Fruit fly (Drosophila melanogaster) whole organism, embryonic: ENCODE data around the gene CG42727.
A peak's percentile ranks its signal among the peaks of the same experiment; 100 is the strongest.

Experiments used
- Atf-2 ChIP-seq: fragments of 200-800 bp; sonication (Bioruptor generic); optimal IDR thresholded peaks from 2 replicates; lab custom pipeline; 2016; ENCODE audit warnings: missing biosample characterization, missing genetic modification characterization
- B-H2 ChIP-seq: fragments of 200-800 bp; sonication (Bioruptor generic); optimal IDR thresholded peaks from 2 replicates; lab custom pipeline; 2018; ENCODE audit warnings: missing biosample characterization, mild to moderate bottlenecking, missing genetic modification characterization
- BEAF-32 ChIP-seq: fragments of 200-800 bp; sonication (Bioruptor generic); optimal IDR thresholded peaks from 3 replicates; lab custom pipeline; 2017; ENCODE audit warnings: missing biosample characterization, missing genetic modification characterization, mild to moderate bottlenecking, moderate library complexity, missing genetic modification reagents
- Bgb ChIP-seq: fragments of 200-800 bp; sonication (Bioruptor generic); IDR thresholded peaks from 2 replicates; pipeline ENCODE4 v1.3.6; 2022; ENCODE audit warnings: missing biosample characterization, missing genetic modification characterization; ENCODE audit not compliant: partially characterized antibody
- CG1024 ChIP-seq: fragments of 200-800 bp; sonication (Bioruptor generic); IDR thresholded peaks from 2 replicates; pipeline ENCODE4 v1.3.6; 2022; ENCODE audit warnings: missing biosample characterization, missing genetic modification characterization
- CG11247 ChIP-seq: fragments of 200-800 bp; sonication (Bioruptor generic); IDR thresholded peaks from 2 replicates; pipeline ENCODE4 v1.3.6; 2022; ENCODE audit warnings: missing biosample characterization, missing genetic modification characterization
- CG11695 ChIP-seq: fragments of 200-800 bp; sonication (Bioruptor generic); IDR thresholded peaks from 3 replicates; pipeline ENCODE4 v1.3.6; 2022; ENCODE audit warnings: missing biosample characterization, missing genetic modification characterization
- CG12299 ChIP-seq: fragments of 200-800 bp; sonication (Bioruptor generic); optimal IDR thresholded peaks from 2 replicates; lab custom pipeline; 2018; ENCODE audit warnings: missing biosample characterization, mild to moderate bottlenecking, missing genetic modification characterization
- CG13123 ChIP-seq: fragments of 200-800 bp; sonication (Bioruptor generic); optimal IDR thresholded peaks from 2 replicates; lab custom pipeline; 2016; ENCODE audit warnings: missing biosample characterization, missing genetic modification characterization
- CG2116 ChIP-seq: fragments of 200-800 bp; sonication (Bioruptor generic); optimal IDR thresholded peaks from 3 replicates; lab custom pipeline; 2018; ENCODE audit warnings: missing biosample characterization, mild to moderate bottlenecking, missing genetic modification characterization
- CG2875 ChIP-seq: fragments of 200-800 bp; sonication (Bioruptor generic); optimal IDR thresholded peaks from 2 replicates; lab custom pipeline; 2017; ENCODE audit warnings: missing biosample characterization, mild to moderate bottlenecking, missing genetic modification characterization, missing genetic modification reagents
- CG3065 ChIP-seq: fragments of 200-800 bp; sonication (Bioruptor generic); optimal IDR thresholded peaks from 2 replicates; lab custom pipeline; 2016; ENCODE audit warnings: missing biosample characterization, missing genetic modification characterization
- CG34224 ChIP-seq: fragments of 200-800 bp; sonication (Bioruptor generic); IDR thresholded peaks from 3 replicates; pipeline ENCODE4 v1.3.6; 2022; ENCODE audit warnings: missing biosample characterization, missing genetic modification characterization; ENCODE audit not compliant: partially characterized antibody
- CG3838 ChIP-seq: fragments of 200-800 bp; sonication (Bioruptor generic); optimal IDR thresholded peaks from 3 replicates; lab custom pipeline; 2016; ENCODE audit warnings: missing biosample characterization, missing genetic modification characterization
- CG3847 ChIP-seq: fragments of 200-800 bp; sonication (Bioruptor generic); IDR thresholded peaks from 2 replicates; pipeline ENCODE4 v1.3.6; 2022; ENCODE audit warnings: missing biosample characterization, missing genetic modification characterization
- CG4328 ChIP-seq: fragments of 200-800 bp; sonication (Bioruptor generic); optimal IDR thresholded peaks from 3 replicates; lab custom pipeline; 2017; ENCODE audit warnings: missing biosample characterization, missing genetic modification reagents, missing genetic modification characterization
- CG6791 ChIP-seq: fragments of 200-800 bp; sonication (Bioruptor generic); IDR thresholded peaks from 3 replicates; pipeline ENCODE4 v1.3.6; 2022; ENCODE audit warnings: missing biosample characterization, missing genetic modification characterization; ENCODE audit not compliant: partially characterized antibody
- CG6813 ChIP-seq: fragments of 200-800 bp; sonication (Bioruptor generic); optimal IDR thresholded peaks from 2 replicates; lab custom pipeline; 2017; ENCODE audit warnings: missing biosample characterization, missing genetic modification characterization, mild to moderate bottlenecking, moderate library complexity, missing genetic modification reagents
- CG7271 ChIP-seq: fragments of 200-800 bp; sonication (Bioruptor generic); optimal IDR thresholded peaks from 2 replicates; lab custom pipeline; 2018; ENCODE audit warnings: missing biosample characterization, mild to moderate bottlenecking, missing genetic modification characterization, moderate library complexity
- CG7928 ChIP-seq: fragments of 200-800 bp; sonication (Bioruptor generic); optimal IDR thresholded peaks from 2 replicates; lab custom pipeline; 2017; ENCODE audit warnings: missing biosample characterization, mild to moderate bottlenecking, missing genetic modification characterization
- CG9609 ChIP-seq: fragments of 200-800 bp; sonication (Bioruptor generic); optimal IDR thresholded peaks from 3 replicates; lab custom pipeline; 2016; ENCODE audit warnings: missing biosample characterization, missing genetic modification characterization
- CG9727 ChIP-seq: fragments of 200-800 bp; sonication (Bioruptor generic); optimal IDR thresholded peaks from 3 replicates; lab custom pipeline; 2017; ENCODE audit warnings: missing biosample characterization, mild to moderate bottlenecking, missing genetic modification characterization
- Doc2 ChIP-seq: fragments of 200-800 bp; sonication (Bioruptor generic); IDR thresholded peaks from 2 replicates; pipeline ENCODE4 v1.3.6; 2022; ENCODE audit warnings: missing biosample characterization, missing genetic modification characterization
- E2f1 ChIP-seq: fragments of 200-800 bp; sonication (Bioruptor generic); IDR thresholded peaks from 2 replicates; pipeline ENCODE4 v1.3.6; 2022; ENCODE audit warnings: missing biosample characterization, missing genetic modification characterization
- Ets65A ChIP-seq: fragments of 200-800 bp; sonication (Bioruptor generic); peaks from one replicate; lab custom pipeline; 2016; ENCODE audit warnings: missing biosample characterization, missing genetic modification characterization
- Mes4 ChIP-seq: fragments of 200-800 bp; sonication (Bioruptor generic); optimal IDR thresholded peaks from 2 replicates; lab custom pipeline; 2016; ENCODE audit warnings: missing biosample characterization, missing genetic modification characterization
- Poxn ChIP-seq: fragments of 200-800 bp; sonication (Bioruptor generic); IDR thresholded peaks from 2 replicates; pipeline ENCODE4 v1.3.6; 2022; ENCODE audit warnings: missing biosample characterization, missing genetic modification characterization
- Scr ChIP-seq: fragments of 200-800 bp; sonication (Bioruptor generic); IDR thresholded peaks from 2 replicates; pipeline ENCODE4 v1.3.6; 2022; ENCODE audit warnings: missing biosample characterization, missing genetic modification characterization; ENCODE audit not compliant: partially characterized antibody
- Side ChIP-seq: fragments of 200-800 bp; sonication (Bioruptor generic); optimal IDR thresholded peaks from 2 replicates; lab custom pipeline; 2016; ENCODE audit warnings: missing biosample characterization, missing genetic modification characterization
- Taf1 ChIP-seq: fragments of 200-800 bp; sonication (Bioruptor generic); IDR thresholded peaks from 2 replicates; pipeline ENCODE4 v1.3.6; 2022; ENCODE audit warnings: missing biosample characterization, missing genetic modification characterization
- ab ChIP-seq: fragments of 200-800 bp; sonication (Bioruptor generic); optimal IDR thresholded peaks from 2 replicates; lab custom pipeline; 2016; ENCODE audit warnings: missing biosample characterization, missing genetic modification characterization
- amos ChIP-seq: fragments of 200-800 bp; sonication (Bioruptor generic); IDR thresholded peaks from 2 replicates; pipeline ENCODE4 v1.3.6; 2022; ENCODE audit warnings: missing biosample characterization, missing genetic modification characterization; ENCODE audit not compliant: partially characterized antibody
- aop ChIP-seq: fragments of 200-800 bp; sonication (Bioruptor generic); IDR thresholded peaks from 2 replicates; pipeline ENCODE4 v1.3.6; 2022; ENCODE audit warnings: missing biosample characterization, missing genetic modification characterization
- ase ChIP-seq: fragments of 200-800 bp; sonication (Bioruptor generic); IDR thresholded peaks from 3 replicates; pipeline ENCODE4 v1.3.6; 2022; ENCODE audit warnings: missing biosample characterization, missing genetic modification characterization
- ato ChIP-seq: fragments of 200-800 bp; sonication (Bioruptor generic); IDR thresholded peaks from 2 replicates; pipeline ENCODE4 v1.3.6; 2022; ENCODE audit warnings: missing biosample characterization, missing genetic modification characterization; ENCODE audit not compliant: partially characterized antibody
- bcd ChIP-seq: fragments of 200-800 bp; sonication (Bioruptor generic); optimal IDR thresholded peaks from 2 replicates; lab custom pipeline; 2017; ENCODE audit warnings: missing biosample characterization, mild to moderate bottlenecking, missing genetic modification characterization
- caup ChIP-seq: fragments of 200-800 bp; sonication (Bioruptor generic); optimal IDR thresholded peaks from 3 replicates; lab custom pipeline; 2017; ENCODE audit warnings: missing biosample characterization, mild to moderate bottlenecking, missing genetic modification characterization, moderate library complexity; ENCODE audit not compliant: severe bottlenecking
- chm ChIP-seq: fragments of 200-800 bp; sonication (Bioruptor generic); IDR thresholded peaks from 2 replicates; pipeline ENCODE4 v1.3.6; 2022; ENCODE audit warnings: missing biosample characterization, missing genetic modification characterization
- dpn ChIP-seq, 2 experiments: fragments of 200-800 bp; sonication (Bioruptor generic); optimal IDR thresholded peaks; 3 replicates each; lab custom pipeline; 2016; ENCODE audit warnings: missing biosample characterization in 2 of 2, missing genetic modification characterization in 2 of 2
- en ChIP-seq: fragments of 200-800 bp; sonication (Bioruptor generic); optimal IDR thresholded peaks from 2 replicates; lab custom pipeline; 2016; ENCODE audit warnings: missing biosample characterization, missing genetic modification characterization
- hbn ChIP-seq: fragments of 200-800 bp; sonication (Bioruptor generic); IDR thresholded peaks from 2 replicates; pipeline ENCODE4 v1.3.6; 2022; ENCODE audit warnings: missing biosample characterization, missing genetic modification characterization; ENCODE audit not compliant: partially characterized antibody
- hth ChIP-seq: fragments of >200 bp; optimal IDR thresholded peaks from 2 replicates; lab custom pipeline; 2017; ENCODE audit warnings: inconsistent platforms
- inv ChIP-seq: fragments of 200-800 bp; sonication (Bioruptor generic); IDR thresholded peaks from 2 replicates; pipeline ENCODE4 v1.3.6; 2022; ENCODE audit warnings: missing biosample characterization, missing genetic modification characterization; ENCODE audit not compliant: partially characterized antibody
- klu ChIP-seq: fragments of 200-800 bp; sonication (Bioruptor generic); IDR thresholded peaks from 2 replicates; pipeline ENCODE4 v1.3.6; 2022; ENCODE audit warnings: missing biosample characterization, missing genetic modification characterization
- mam ChIP-seq: fragments of 200-800 bp; sonication (Bioruptor generic); optimal IDR thresholded peaks from 3 replicates; lab custom pipeline; 2016; ENCODE audit warnings: missing biosample characterization, missing genetic modification characterization
- slbo ChIP-seq: fragments of 200-800 bp; sonication (Bioruptor generic); IDR thresholded peaks from 2 replicates; pipeline ENCODE4 v1.3.6; 2022; ENCODE audit warnings: missing biosample characterization, missing genetic modification characterization
- ssp ChIP-seq: fragments of 200-800 bp; sonication (Bioruptor generic); IDR thresholded peaks from 2 replicates; pipeline ENCODE4 v1.3.6; 2022; ENCODE audit warnings: missing biosample characterization, missing genetic modification characterization
- twi ChIP-seq: fragments of 200-800 bp; optimal IDR thresholded peaks from 2 replicates; lab custom pipeline; 2019; ENCODE audit warnings: missing biosample characterization, mild to moderate bottlenecking, missing genetic modification characterization, moderate library complexity
- wor ChIP-seq: fragments of 200-800 bp; sonication (Bioruptor generic); IDR thresholded peaks from 2 replicates; pipeline ENCODE4 v1.3.6; 2022; ENCODE audit warnings: missing biosample characterization, missing genetic modification characterization

CG42727 gene

DNA sequence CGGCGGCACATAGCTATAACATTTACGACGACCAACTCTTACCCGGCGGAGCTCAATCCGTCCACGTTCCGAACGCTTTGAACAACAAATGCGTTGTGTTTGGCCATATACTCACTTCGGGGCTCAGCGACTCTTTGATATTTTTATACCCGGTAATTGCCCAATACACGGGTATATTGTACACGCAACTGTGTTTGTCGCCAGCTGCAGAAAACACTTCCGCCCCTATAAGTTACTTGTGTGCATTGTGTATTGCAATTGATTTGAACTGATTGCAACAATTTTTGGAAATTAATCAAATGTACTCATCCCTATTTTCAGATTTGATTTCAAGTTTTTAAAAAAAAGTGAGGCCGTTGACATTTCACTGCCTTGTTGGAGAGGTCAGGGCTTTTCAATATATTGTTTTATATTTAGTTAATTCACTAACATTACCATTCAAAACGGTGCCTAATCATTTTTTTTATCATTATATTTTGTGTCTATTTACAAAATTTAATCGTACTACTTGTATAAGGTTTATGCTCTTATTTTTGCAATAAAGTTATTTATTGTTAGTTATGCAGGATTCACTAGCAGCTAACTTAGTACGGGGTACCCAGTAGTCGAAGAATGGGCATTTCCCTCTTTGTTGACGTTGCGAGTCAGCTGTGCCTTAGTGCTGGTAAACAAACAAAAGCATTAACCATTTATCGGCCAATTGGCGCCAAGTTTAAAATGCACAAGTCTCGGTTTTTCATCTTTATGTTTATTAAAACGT, 4.7 kb upstream of the CG42727 start, which contains the start of gene Nagk (continued):
- TF ChIP-seq Poxn (GFP tag; lab: Robert Waterston, UW) (no peak), CG3838 (GFP tag; lab: Kevin White, UChicago) (no peak), Taf1 (GFP tag; lab: Robert Waterston, UW) (no peak), Atf-2 (GFP tag; lab: Kevin White, UChicago) (peak; percentile 69), inv (GFP tag; lab: Robert Waterston, UW) (no peak), CG1024 (peak; percentile 22; the same call in 1 of the 2 replicates), CG3847 (peak; percentile 22), CG11247 (0 out of 2 replicates have a peak, but pooled peaks have one; percentile 5), dpn (GFP tag; optimal IDR thresholded peaks at IDR 0.05; lab: Kevin White, UChicago) (peak; percentile 46 to 68), caup (GFP tag; lab: Kevin White, UChicago) (peak; percentile 34), wor (no peak), twi (tag; lab: Kevin White, UChicago) (no peak), amos (GFP tag; lab: Robert Waterston, UW) (peak; percentile 40; the same call in 1 of the 2 replicates), ab (GFP tag; lab: Kevin White, UChicago) (no peak), en (GFP tag; lab: Kevin White, UChicago) (no peak), slbo (GFP tag; lab: Robert Waterston, UW) (peak; percentile 71), hbn (no peak), aop (0 out of 2 replicates have a peak, but pooled peaks have one; percentile 24), Mes4 (GFP tag; lab: Kevin White, UChicago) (peak; percentile 31), Side (GFP tag; lab: Kevin White, UChicago) (peak; percentile 69), mam (GFP tag; lab: Kevin White, UChicago) (peak; percentile 40), BEAF-32 (GFP tag; lab: Kevin White, UChicago) (peak; percentile 14), CG12299 (tag; lab: Kevin White, UChicago) (no peak), Ets65A (GFP tag; lab: Kevin White, UChicago) (peak; percentile 91), CG4328 (GFP tag; lab: Kevin White, UChicago) (peak; percentile 59), ase (GFP tag; lab: Robert Waterston, UW) (peak; percentile 4; the same call in 2 of the 3 replicates), CG2116 (GFP tag; lab: Kevin White, UChicago) (peak; percentile 64), CG9609 (peak; percentile 25), CG9727 (peak; percentile 84), ssp (GFP tag; lab: Robert Waterston, UW) (peak; percentile 46), chm (GFP tag; lab: Robert Waterston, UW) (peak; percentile 19; the same call in 1 of the 2 replicates), CG7271 (tag; lab: Kevin White, UChicago) (no peak), Scr (GFP tag; lab: Robert Waterston, UW) (no peak), klu (GFP tag; lab: Robert Waterston, UW) (no peak), hth (lab: Kevin White, UChicago) (no peak), CG3065 (no peak), Bgb (GFP tag; lab: Robert Waterston, UW) (peak; percentile 63; the same call in 1 of the 2 replicates), CG6813 (no peak), Doc2 (GFP tag; lab: Robert Waterston, UW) (no peak), bcd (GFP tag; lab: Kevin White, UChicago) (peak; percentile 61), CG6791 (peak; percentile 68; the same call in 2 of the 3 replicates), B-H2 (GFP tag; lab: Kevin White, UChicago) (peak; percentile 43), CG7928 (GFP tag; lab: Kevin White, UChicago) (no peak), CG2875 (peak; percentile 27), CG34224 (GFP tag; lab: Robert Waterston, UW) (no peak), CG13123 (GFP tag; lab: Kevin White, UChicago) (no peak), E2f1 (GFP tag; lab: Robert Waterston, UW) (0 out of 2 replicates have a peak, but pooled peaks have one; percentile 35), ato (GFP tag; lab: Robert Waterston, UW) (no peak), CG11695 (GFP tag; lab: Robert Waterston, UW) (peak; percentile 19; the same call in 1 of the 3 replicates)
